Fruit fly (Drosophila melanogaster) whole organism, prepupa: ENCODE results near the gene CG3036.

ENCODE experiments used
- CG10669 ChIP-seq: fragments of 200-800 bp; sonication (Bioruptor generic); optimal IDR thresholded peaks from 3 replicates; lab custom pipeline; 2018; ENCODE audit warnings: missing biosample characterization, mild to moderate bottlenecking, missing genetic modification characterization, moderate library complexity
- CG11762 ChIP-seq: fragments of 200-800 bp; sonication (Bioruptor generic); optimal IDR thresholded peaks from 3 replicates; lab custom pipeline; 2016; ENCODE audit warnings: missing biosample characterization, missing genetic modification characterization; ENCODE audit not compliant: insufficient read depth
- CG16779 ChIP-seq: fragments of 200-800 bp; sonication (Bioruptor generic); optimal IDR thresholded peaks from 3 replicates; lab custom pipeline; 2017; ENCODE audit warnings: missing biosample characterization, mild to moderate bottlenecking, missing genetic modification characterization
- CG9139 ChIP-seq: fragments of 200-800 bp; sonication (Bioruptor generic); optimal IDR thresholded peaks from 3 replicates; lab custom pipeline; 2017; ENCODE audit warnings: missing biosample characterization, mild to moderate bottlenecking, missing genetic modification characterization
- Ets96B ChIP-seq: fragments of 200-800 bp; optimal IDR thresholded peaks from 2 replicates; lab custom pipeline; 2019; ENCODE audit warnings: missing biosample characterization, mild to moderate bottlenecking, missing genetic modification characterization, moderate library complexity
- Hr39 ChIP-seq: fragments of 200-800 bp; sonication (Bioruptor generic); optimal IDR thresholded peaks from 2 replicates; lab custom pipeline; 2016; ENCODE audit warnings: missing biosample characterization, missing genetic modification characterization
- Sox102F ChIP-seq: fragments of 200-800 bp; sonication (Bioruptor generic); optimal IDR thresholded peaks from 2 replicates; lab custom pipeline; 2016; ENCODE audit warnings: missing biosample characterization, mild to moderate bottlenecking, missing genetic modification characterization
- esn ChIP-seq: fragments of 200-800 bp; sonication (Bioruptor generic); optimal IDR thresholded peaks from 2 replicates; lab custom pipeline; 2016; ENCODE audit warnings: missing biosample characterization, mild to moderate bottlenecking, missing genetic modification characterization, moderate library complexity
- lz ChIP-seq: fragments of 200-800 bp; sonication (Bioruptor generic); optimal IDR thresholded peaks from 3 replicates; lab custom pipeline; 2016; ENCODE audit warnings: missing biosample characterization, missing genetic modification characterization
- net ChIP-seq: fragments of 200-800 bp; sonication (Bioruptor generic); optimal IDR thresholded peaks from 3 replicates; lab custom pipeline; 2016; ENCODE audit warnings: missing biosample characterization, missing genetic modification characterization

dm6 chr2L:4953086-4953570 is 61.2 kb downstream of the CG3036 start, which contains the start of gene Jon25Bii:
- TF ChIP-seq CG9139 (GFP tag; lab: Kevin White, UChicago) (no peak), Sox102F (GFP tag; lab: Kevin White, UChicago) (no peak), CG16779 (tag; lab: Kevin White, UChicago) (no peak), Ets96B (tag; lab: Kevin White, UChicago) (no peak), Hr39 (no peak), lz (GFP tag; lab: Kevin White, UChicago) (no peak), CG10669 (no peak), CG11762 (GFP tag; lab: Kevin White, UChicago) (no peak), net (GFP tag; lab: Kevin White, UChicago) (no peak), esn (GFP tag; lab: Kevin White, UChicago) (no peak)
